Fruit fly (Drosophila melanogaster): ENCODE results near the gene La.

dm6 chr2L:20334918-20335317 is 14.9 kb downstream of the La start:
- peak; percentile 71 for TF ChIP-seq Lpt (GFP tag; optimal IDR thresholded peaks at IDR 0.05)
- no peak for TF ChIP-seq Blimp-1 (GFP tag; optimal IDR thresholded peaks at IDR 0.05)
- no peak for TF ChIP-seq CG8319 (GFP tag; optimal IDR thresholded peaks at IDR 0.05)
- TF ChIP-seq Hr4 (GFP tag; optimal IDR thresholded peaks at IDR 0.05): peak; percentile 63
- TF ChIP-seq Smox (GFP tag; optimal IDR thresholded peaks at IDR 0.05): no peak
- TF ChIP-seq Hr39 (GFP tag; optimal IDR thresholded peaks at IDR 0.05): no peak
- TF ChIP-seq CG6854 (GFP tag; optimal IDR thresholded peaks at IDR 0.05): no peak
- TF ChIP-seq Gug (GFP tag; IDR thresholded peaks at IDR 0.05): peak; percentile 68
- TF ChIP-seq dac (GFP tag; optimal IDR thresholded peaks at IDR 0.05): peak; percentile 62
- TF ChIP-seq CG34406 (GFP tag; optimal IDR thresholded peaks at IDR 0.05): peak; percentile 39

All from whole organism, prepupa.